Worm (Caenorhabditis elegans) whole organism, L3 larva: Measurements from ENCODE around the gene F53C11.1.

Experiments
- aly-2 ChIP-seq: fragments of 150-350 bp; optimal IDR thresholded peaks from 2 replicates; lab custom pipeline; 2014; ENCODE audit warnings: missing biosample characterization, missing genetic modification characterization
- ama-1 ChIP-seq: fragments of 150-350 bp; optimal IDR thresholded peaks from 2 replicates; lab custom pipeline; 2018
- ceh-9 ChIP-seq: sonication (generic microtip); optimal IDR thresholded peaks from 2 replicates; lab custom pipeline; 2018; ENCODE audit warnings: missing biosample characterization, missing genetic modification characterization
- nhr-67 ChIP-seq: fragments of 150-350 bp; optimal IDR thresholded peaks from 2 replicates; lab custom pipeline; 2014; ENCODE audit warnings: missing biosample characterization, missing genetic modification characterization
- pqm-1 ChIP-seq: fragments of 150-350 bp; optimal IDR thresholded peaks from 2 replicates; lab custom pipeline; 2017; ENCODE audit warnings: missing biosample characterization, missing genetic modification characterization, inconsistent platforms
- sea-2 ChIP-seq: fragments of 150-350 bp; sonication (generic microtip); optimal IDR thresholded peaks from 4 replicates; lab custom pipeline; 2014; ENCODE audit warnings: missing biosample characterization, missing genetic modification reagents, missing genetic modification characterization
- ztf-11 ChIP-seq: fragments of 150-350 bp; optimal IDR thresholded peaks from 2 replicates; lab custom pipeline; 2014; ENCODE audit warnings: missing biosample characterization, missing genetic modification characterization

- TF ChIP-seq sea-2 (GFP tag; lab: Kevin White, UChicago) (no peak), nhr-67 (no peak), ama-1 (lab: Kevin White, UChicago) (no peak), pqm-1 (tag; lab: Kevin White, UChicago) (no peak), ceh-9 (tag; lab: Kevin White, UChicago) (no peak), aly-2 (no peak), ztf-11 (tag; lab: Kevin White, UChicago) (no peak)
Observed at ce11 chrV:13785767-13786166, 10.2 kb downstream of the F53C11.1 start.
